Fruit fly (Drosophila melanogaster): Measurements from ENCODE around the gene SLIRP1.

DNA sequence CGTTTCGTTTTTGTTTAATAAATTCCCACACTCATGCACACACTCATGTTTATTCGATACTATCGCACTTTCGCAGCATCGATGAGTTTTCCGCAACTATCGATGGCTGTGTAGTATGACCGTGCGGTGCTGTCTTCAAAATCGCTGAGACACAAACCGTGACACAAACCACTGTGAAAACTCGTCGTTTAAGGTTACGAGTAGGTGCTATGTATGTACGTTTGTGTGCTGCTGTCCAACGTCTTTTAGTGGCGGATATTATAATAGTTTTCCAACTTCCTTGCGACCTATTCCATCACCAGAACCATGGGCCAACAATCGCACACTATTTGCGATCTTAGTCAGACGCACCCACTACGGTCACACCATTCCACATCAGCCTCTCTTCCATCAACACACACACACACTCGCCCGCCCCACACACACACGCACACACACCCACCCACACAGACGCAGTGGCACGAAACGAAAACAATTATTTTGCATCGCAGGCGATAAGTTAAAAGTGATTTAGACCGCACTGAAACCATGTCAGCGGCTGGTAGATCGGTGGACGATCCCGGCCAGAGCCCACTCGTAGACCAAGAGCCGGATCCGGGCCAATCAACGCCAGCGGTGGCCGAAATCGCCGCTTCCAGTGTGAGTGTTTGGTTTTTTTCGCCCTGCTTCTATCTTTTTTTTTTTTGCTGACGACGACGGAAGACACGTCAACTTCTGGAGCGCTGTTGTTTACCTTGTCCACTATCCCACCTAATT is 5.0 kb upstream of the SLIRP1 start, which contains the start of the genes Dd and CG1486:
- TF ChIP-seq CG33017 (tag; optimal IDR thresholded peaks at IDR 0.05), result no peak
- peak; percentile 51 for TF ChIP-seq Mnt (GFP tag; optimal IDR thresholded peaks at IDR 0.05)
- TF ChIP-seq CG5204 (GFP tag; optimal IDR thresholded peaks at IDR 0.05), result no peak
- TF ChIP-seq CG14711 (tag; optimal IDR thresholded peaks at IDR 0.05), result no peak
- TF ChIP-seq CG7045 (GFP tag; optimal IDR thresholded peaks at IDR 0.05), result no peak
- no peak for TF ChIP-seq Hr96 (GFP tag; optimal IDR thresholded peaks at IDR 0.05)
- peak; percentile 27 for TF ChIP-seq CG7101 (tag; optimal IDR thresholded peaks at IDR 0.05)
- TF ChIP-seq ovo (GFP tag; optimal IDR thresholded peaks at IDR 0.05), result no peak
- no peak for TF ChIP-seq kay (GFP tag; ENCODE audit: borderline replicate concordance)
- TF ChIP-seq Clk (GFP tag; optimal IDR thresholded peaks at IDR 0.05), result no peak
- no peak for TF ChIP-seq cnc (optimal IDR thresholded peaks at IDR 0.05)

Data from whole organism, adult.